Worm (Caenorhabditis elegans) whole organism, mixed stage, embryonic: ENCODE data around the gene T28A8.3.

Source experiments
- M03D4.4 ChIP-seq: sonication (generic microtip); optimal IDR thresholded peaks from 2 replicates; lab custom pipeline; 2017; ENCODE audit warnings: mild to moderate bottlenecking, missing genetic modification characterization, missing compliant biosample characterization
- bed-3 ChIP-seq: fragments of 200-800 bp; sonication (Bioruptor generic); optimal IDR thresholded peaks from 3 replicates; lab custom pipeline; 2018; ENCODE audit warnings: mild to moderate bottlenecking, missing genetic modification characterization, moderate library complexity, missing compliant biosample characterization
- blmp-1 ChIP-seq: fragments of 150-350 bp; optimal IDR thresholded peaks from 2 replicates; lab custom pipeline; 2014; ENCODE audit warnings: missing biosample characterization, missing genetic modification characterization
- ceh-39 ChIP-seq: fragments of 150-350 bp; optimal IDR thresholded peaks from 2 replicates; lab custom pipeline; 2014; ENCODE audit warnings: missing biosample characterization, missing genetic modification characterization
- ceh-43 ChIP-seq: fragments of 200-800 bp; sonication (Bioruptor generic); optimal IDR thresholded peaks from 2 replicates; lab custom pipeline; 2018; ENCODE audit warnings: mild to moderate bottlenecking, missing genetic modification characterization, moderate library complexity, missing compliant biosample characterization
- ceh-83 ChIP-seq: fragments of 200-800 bp; sonication (Bioruptor generic); optimal IDR thresholded peaks from 2 replicates; lab custom pipeline; 2018; ENCODE audit warnings: mild to moderate bottlenecking, missing genetic modification characterization, missing compliant biosample characterization
- ces-1 ChIP-seq: fragments of 150-350 bp; optimal IDR thresholded peaks from 2 replicates; lab custom pipeline; 2014; ENCODE audit warnings: missing biosample characterization, missing genetic modification reagents, missing genetic modification characterization
- cnd-1 ChIP-seq: fragments of 200-800 bp; sonication (Bioruptor generic); optimal IDR thresholded peaks from 2 replicates; lab custom pipeline; 2018; ENCODE audit warnings: mild to moderate bottlenecking, missing genetic modification characterization, missing compliant biosample characterization
- drap-1 ChIP-seq: fragments of 200-800 bp; sonication (Bioruptor generic); optimal IDR thresholded peaks from 3 replicates; lab custom pipeline; 2018; ENCODE audit warnings: mild to moderate bottlenecking, missing genetic modification characterization, missing compliant biosample characterization
- elt-1 ChIP-seq: sonication (generic microtip); optimal IDR thresholded peaks from 2 replicates; lab custom pipeline; 2017; ENCODE audit warnings: missing genetic modification characterization, mild to moderate bottlenecking, missing compliant biosample characterization, antibody characterized with exemption, moderate library complexity, borderline replicate concordance; ENCODE audit not compliant: insufficient read depth
- elt-3 ChIP-seq: fragments of 150-350 bp; optimal IDR thresholded peaks from 2 replicates; lab custom pipeline; 2014; ENCODE audit warnings: missing biosample characterization, missing genetic modification characterization
- flh-1 ChIP-seq: fragments of 200-800 bp; sonication (Bioruptor generic); optimal IDR thresholded peaks from 2 replicates; lab custom pipeline; 2018; ENCODE audit warnings: mild to moderate bottlenecking, missing genetic modification characterization, moderate library complexity, missing compliant biosample characterization
- ham-2 ChIP-seq: fragments of 200-800 bp; sonication (Bioruptor generic); optimal IDR thresholded peaks from 2 replicates; lab custom pipeline; 2018; ENCODE audit warnings: mild to moderate bottlenecking, missing genetic modification characterization, missing compliant biosample characterization
- hlh-1 ChIP-seq: fragments of 150-350 bp; optimal IDR thresholded peaks from 2 replicates; lab custom pipeline; 2014; ENCODE audit warnings: missing biosample characterization, missing genetic modification reagents, missing genetic modification characterization
- lin-13 ChIP-seq: fragments of 150-350 bp; optimal IDR thresholded peaks from 2 replicates; lab custom pipeline; 2014; ENCODE audit warnings: missing biosample characterization, missing genetic modification characterization
- lin-32 ChIP-seq: fragments of 200-800 bp; sonication (Bioruptor generic); optimal IDR thresholded peaks from 2 replicates; lab custom pipeline; 2018; ENCODE audit warnings: mild to moderate bottlenecking, missing genetic modification characterization, missing compliant biosample characterization
- lsy-2 ChIP-seq: fragments of 150-350 bp; optimal IDR thresholded peaks from 2 replicates; lab custom pipeline; 2014; ENCODE audit warnings: missing biosample characterization, missing genetic modification characterization
- mab-5 ChIP-seq: fragments of 150-350 bp; optimal IDR thresholded peaks from 2 replicates; lab custom pipeline; 2014; ENCODE audit warnings: missing biosample characterization, missing genetic modification characterization
- mep-1 ChIP-seq: fragments of 150-350 bp; optimal IDR thresholded peaks from 2 replicates; lab custom pipeline; 2017; ENCODE audit warnings: missing biosample characterization, missing genetic modification reagents, missing genetic modification characterization, inconsistent platforms
- mls-2 ChIP-seq: sonication (generic microtip); optimal IDR thresholded peaks from 2 replicates; lab custom pipeline; 2016; ENCODE audit warnings: mild to moderate bottlenecking, missing genetic modification characterization, moderate library complexity, missing compliant biosample characterization
- nhr-12 ChIP-seq: fragments of 150-350 bp; optimal IDR thresholded peaks from 2 replicates; lab custom pipeline; 2014; ENCODE audit warnings: missing biosample characterization, missing genetic modification characterization
- nhr-2 ChIP-seq: fragments of 150-350 bp; optimal IDR thresholded peaks from 2 replicates; lab custom pipeline; 2014; ENCODE audit warnings: missing biosample characterization, missing genetic modification characterization
- nhr-237 ChIP-seq: fragments of 150-350 bp; optimal IDR thresholded peaks from 2 replicates; lab custom pipeline; 2014; ENCODE audit warnings: missing biosample characterization, missing genetic modification characterization
- nhr-28 ChIP-seq: fragments of 150-350 bp; optimal IDR thresholded peaks from 2 replicates; lab custom pipeline; 2014; ENCODE audit warnings: missing biosample characterization, missing genetic modification characterization
- nhr-76 ChIP-seq: sonication (generic microtip); optimal IDR thresholded peaks from 2 replicates; lab custom pipeline; 2017; ENCODE audit warnings: missing biosample characterization, missing genetic modification characterization
- pha-4 ChIP-seq: fragments of 150-350 bp; optimal IDR thresholded peaks from 2 replicates; lab custom pipeline; 2018; ENCODE audit warnings: missing biosample characterization, missing genetic modification reagents, missing genetic modification characterization
- sem-2 ChIP-seq: fragments of 200-800 bp; sonication (Bioruptor generic); optimal IDR thresholded peaks from 2 replicates; lab custom pipeline; 2018; ENCODE audit warnings: mild to moderate bottlenecking, missing genetic modification characterization, missing compliant biosample characterization
- snpc-4 ChIP-seq: fragments of 150-350 bp; optimal IDR thresholded peaks from 2 replicates; lab custom pipeline; 2014; ENCODE audit warnings: missing biosample characterization, missing genetic modification characterization
- sptf-1 ChIP-seq: sonication (generic microtip); optimal IDR thresholded peaks from 2 replicates; lab custom pipeline; 2017; ENCODE audit warnings: mild to moderate bottlenecking, missing genetic modification characterization, moderate library complexity, missing compliant biosample characterization
- tbx-8 ChIP-seq: fragments of 200-800 bp; sonication (Bioruptor generic); optimal IDR thresholded peaks from 2 replicates; lab custom pipeline; 2018; ENCODE audit warnings: mild to moderate bottlenecking, missing genetic modification characterization, moderate library complexity, missing compliant biosample characterization
- unc-120 ChIP-seq: sonication (generic microtip); optimal IDR thresholded peaks from 2 replicates; lab custom pipeline; 2017; ENCODE audit warnings: missing genetic modification characterization, missing compliant biosample characterization; ENCODE audit not compliant: poor library complexity, severe bottlenecking
- unc-39 ChIP-seq: fragments of 150-350 bp; optimal IDR thresholded peaks from 2 replicates; lab custom pipeline; 2014; ENCODE audit warnings: missing biosample characterization, missing genetic modification characterization
- unc-62 ChIP-seq: fragments of 150-350 bp; optimal IDR thresholded peaks from 2 replicates; lab custom pipeline; 2014; ENCODE audit warnings: missing biosample characterization, missing genetic modification reagents, missing genetic modification characterization
- zip-8 ChIP-seq: fragments of 150-350 bp; optimal IDR thresholded peaks from 2 replicates; lab custom pipeline; 2014; ENCODE audit warnings: missing biosample characterization, missing genetic modification characterization
- ztf-11 ChIP-seq: fragments of 150-350 bp; optimal IDR thresholded peaks from 2 replicates; lab custom pipeline; 2014; ENCODE audit warnings: missing biosample characterization, missing genetic modification characterization

Gene T28A8.3

ce11 chrIII:13462965-13463783 is 42.6 kb upstream of the T28A8.3 start, which contains the start of gene ant-1.1:
Gene ant-1.1, plus strand, starts transcription at chrIII:13463163.
- TF ChIP-seq snpc-4 (tag; lab: Kevin White, UChicago), result no peak
- TF ChIP-seq nhr-28, result no peak
- TF ChIP-seq mls-2 (tag; lab: Kevin White, UChicago), result peak; percentile 74
- no peak for TF ChIP-seq blmp-1 (tag; lab: Kevin White, UChicago)
- TF ChIP-seq ces-1 (GFP tag; lab: Kevin White, UChicago), result peak; percentile 42
- no peak for TF ChIP-seq flh-1
- TF ChIP-seq unc-39 (tag; lab: Kevin White, UChicago), result no peak
- peak; percentile 82 for TF ChIP-seq sptf-1 (tag; lab: Kevin White, UChicago)
- no peak for TF ChIP-seq nhr-12 (tag; lab: Kevin White, UChicago)
- peak; percentile 37 for TF ChIP-seq ceh-43 (GFP tag; lab: Kevin White, UChicago)
- TF ChIP-seq lin-13 (tag; lab: Kevin White, UChicago), result peak; percentile 90
- peak; percentile 50 for TF ChIP-seq M03D4.4 (tag; lab: Kevin White, UChicago)
- peak; percentile 54 for TF ChIP-seq ceh-39 (tag; lab: Kevin White, UChicago)
- TF ChIP-seq nhr-237 (tag; lab: Kevin White, UChicago), result peak; percentile 94
- TF ChIP-seq hlh-1 (tag; lab: Kevin White, UChicago), result peak; percentile 49
- peak; percentile 6 for TF ChIP-seq ham-2
- TF ChIP-seq unc-62 (GFP tag; lab: Kevin White, UChicago), result no peak
- no peak for TF ChIP-seq elt-3 (tag; lab: Kevin White, UChicago)
- peak; percentile 56 for TF ChIP-seq drap-1
- TF ChIP-seq sem-2 (GFP tag; lab: Kevin White, UChicago), result no peak
- peak; percentile 86 for TF ChIP-seq unc-120 (tag; lab: Kevin White, UChicago)
- no peak for TF ChIP-seq nhr-76 (tag; lab: Kevin White, UChicago)
- TF ChIP-seq lin-32 (GFP tag; lab: Kevin White, UChicago), result peak; percentile 16
- no peak for TF ChIP-seq mab-5 (tag; lab: Kevin White, UChicago)
- TF ChIP-seq lsy-2 (tag; lab: Kevin White, UChicago), result peak; percentile 99
- peak; percentile 38 for TF ChIP-seq nhr-2 (tag; lab: Kevin White, UChicago)
- peak; percentile 21 for TF ChIP-seq cnd-1 (tag; lab: Kevin White, UChicago)
- TF ChIP-seq mep-1 (tag; lab: Kevin White, UChicago), result peak; percentile 83
- TF ChIP-seq zip-8 (tag; lab: Kevin White, UChicago), result no peak
- TF ChIP-seq bed-3 (GFP tag; lab: Kevin White, UChicago), result peak; percentile 18
- TF ChIP-seq ceh-83, result peak; percentile 65
- TF ChIP-seq ztf-11 (tag; lab: Kevin White, UChicago), result no peak
- TF ChIP-seq pha-4 (tag; lab: Kevin White, UChicago), result peak; percentile 91
- TF ChIP-seq tbx-8 (GFP tag; lab: Kevin White, UChicago), result no peak
- no peak for TF ChIP-seq elt-1

ce11 chrIII:13464493-13465362 is 41.1 kb upstream of the T28A8.3 start, which contains the start of gene kel-3:
Gene kel-3, plus strand, starts transcription at chrIII:13464820.
- TF ChIP-seq sem-2 (GFP tag; lab: Kevin White, UChicago) (no peak), sptf-1 (tag; lab: Kevin White, UChicago) (peak; percentile 1), hlh-1 (tag; lab: Kevin White, UChicago) (peak; percentile 45), lsy-2 (tag; lab: Kevin White, UChicago) (peak; percentile 8), unc-62 (GFP tag; lab: Kevin White, UChicago) (peak; percentile 54)
